Worm (Caenorhabditis elegans) whole organism, young adult: Measurements from ENCODE around the gene Y66C5A.1.

Experiments used
- B0035.1 ChIP-seq: sonication (generic microtip); optimal IDR thresholded peaks from 2 replicates; lab custom pipeline; 2016; ENCODE audit warnings: missing genetic modification characterization, mild to moderate bottlenecking, missing compliant biosample characterization, missing genotype, missing genetic modification reagents
- C17E4.6 ChIP-seq: fragments of 200-800 bp; sonication (Bioruptor generic); IDR thresholded peaks from 2 replicates; pipeline ENCODE4 v1.3.6; 2022; ENCODE audit warnings: missing genetic modification reagents, missing genetic modification characterization, missing compliant biosample characterization
- F22D6.2 ChIP-seq: sonication (generic microtip); optimal IDR thresholded peaks from 2 replicates; lab custom pipeline; 2016; ENCODE audit warnings: mild to moderate bottlenecking, missing genetic modification characterization, missing compliant biosample characterization
- F33H1.4 ChIP-seq: fragments of 200-800 bp; sonication (Bioruptor generic); IDR thresholded peaks from 2 replicates; pipeline ENCODE4 v1.3.6; 2022; ENCODE audit warnings: missing genetic modification reagents, missing genetic modification characterization, missing compliant biosample characterization
- F37B4.10 ChIP-seq: fragments of 200-800 bp; sonication (Bioruptor generic); IDR thresholded peaks from 2 replicates; pipeline ENCODE4 v1.3.6; 2022; ENCODE audit warnings: missing genetic modification characterization, missing compliant biosample characterization
- F55B11.4 ChIP-seq: sonication (generic microtip); optimal IDR thresholded peaks from 2 replicates; lab custom pipeline; 2016; ENCODE audit warnings: missing compliant biosample characterization, missing genetic modification characterization, borderline replicate concordance; ENCODE audit not compliant: insufficient read depth
- T26A5.8 ChIP-seq: sonication (generic microtip); optimal IDR thresholded peaks from 2 replicates; lab custom pipeline; 2016; ENCODE audit warnings: missing genetic modification characterization, missing compliant biosample characterization
- Y53F4B.3 ChIP-seq: fragments of 200-800 bp; sonication (Bioruptor generic); IDR thresholded peaks from 2 replicates; pipeline ENCODE4 v1.3.6; 2022; ENCODE audit warnings: missing genetic modification reagents, missing genetic modification characterization, missing compliant biosample characterization
- Y56A3A.18 ChIP-seq: fragments of 200-800 bp; sonication (Bioruptor generic); IDR thresholded peaks from 2 replicates; pipeline ENCODE4 v1.3.6; 2022; ENCODE audit warnings: missing genetic modification reagents, missing genetic modification characterization, missing compliant biosample characterization
- Y67H2A.10 ChIP-seq: fragments of 200-800 bp; sonication (Bioruptor generic); conservative IDR thresholded peaks from 2 replicates; pipeline ENCODE4 v1.3.6; 2022; ENCODE audit warnings: missing genetic modification reagents, missing genetic modification characterization, missing compliant biosample characterization
- Y79H2A.3 ChIP-seq: fragments of 200-800 bp; sonication (Bioruptor generic); conservative IDR thresholded peaks from 2 replicates; pipeline ENCODE4 v1.3.6; 2022; ENCODE audit warnings: missing genetic modification reagents, missing genetic modification characterization, missing compliant biosample characterization
- ZK185.1 ChIP-seq: sonication (generic microtip); optimal IDR thresholded peaks from 2 replicates; lab custom pipeline; 2016; ENCODE audit warnings: mild to moderate bottlenecking, missing genetic modification characterization, missing compliant biosample characterization; ENCODE audit not compliant: poor library complexity, severe bottlenecking
- akir-1 ChIP-seq: fragments of 200-800 bp; sonication (Bioruptor generic); optimal IDR thresholded peaks from 2 replicates; lab custom pipeline; 2018; ENCODE audit warnings: mild to moderate bottlenecking, missing genetic modification characterization, moderate library complexity, missing compliant biosample characterization
- ceh-91 ChIP-seq: fragments of 200-800 bp; sonication (Bioruptor generic); IDR thresholded peaks from 2 replicates; pipeline ENCODE4 v1.3.6; 2022; ENCODE audit warnings: missing genetic modification reagents, missing genetic modification characterization, missing compliant biosample characterization
- die-1 ChIP-seq: sonication (generic microtip); optimal IDR thresholded peaks from 2 replicates; lab custom pipeline; 2016; ENCODE audit warnings: missing genotype, mild to moderate bottlenecking, missing genetic modification characterization, missing compliant biosample characterization
- efl-1 ChIP-seq: fragments of 150-350 bp; optimal IDR thresholded peaks from 2 replicates; lab custom pipeline; 2014; ENCODE audit warnings: missing biosample characterization, missing genetic modification reagents, missing genetic modification characterization
- egl-18 ChIP-seq: fragments of 200-800 bp; sonication (Bioruptor generic); IDR thresholded peaks from 2 replicates; pipeline ENCODE4 v1.3.6; 2022; ENCODE audit warnings: missing genetic modification reagents, missing genetic modification characterization, missing compliant biosample characterization
- fkh-3 ChIP-seq: sonication (generic microtip); optimal IDR thresholded peaks from 2 replicates; lab custom pipeline; 2016; ENCODE audit warnings: mild to moderate bottlenecking, missing genetic modification characterization, missing compliant biosample characterization
- hlh-12 ChIP-seq: sonication (generic microtip); optimal IDR thresholded peaks from 2 replicates; lab custom pipeline; 2016; ENCODE audit warnings: missing genetic modification characterization, missing compliant biosample characterization
- hmg-1.2 ChIP-seq: fragments of 200-800 bp; sonication (Bioruptor generic); IDR thresholded peaks from 2 replicates; pipeline ENCODE4 v1.3.6; 2022; ENCODE audit warnings: missing genetic modification reagents, missing genetic modification characterization, missing compliant biosample characterization
- hmg-20 ChIP-seq: fragments of 200-800 bp; sonication (Bioruptor generic); IDR thresholded peaks from 2 replicates; pipeline ENCODE4 v1.3.6; 2022; ENCODE audit warnings: missing genetic modification reagents, missing genetic modification characterization, missing compliant biosample characterization
- let-526 ChIP-seq: fragments of 200-800 bp; sonication (Bioruptor generic); IDR thresholded peaks from 2 replicates; pipeline ENCODE4 v1.3.6; 2022; ENCODE audit warnings: missing genetic modification reagents, missing genetic modification characterization, missing compliant biosample characterization
- let-607 ChIP-seq, 2 experiments: fragments of 200-800 bp in 1 of 2; sonication (Bioruptor generic) in 1 of 2; sonication (generic microtip) in 1 of 2; optimal IDR thresholded peaks; 2 replicates each; lab custom pipeline; 2016 to 2018; ENCODE audit warnings: mild to moderate bottlenecking in 2 of 2, missing compliant biosample characterization in 2 of 2, missing genetic modification characterization in 2 of 2, moderate library complexity in 2 of 2, missing genotype in 1 of 2
- lin-26 ChIP-seq: fragments of 200-800 bp; sonication (Bioruptor generic); IDR thresholded peaks from 2 replicates; pipeline ENCODE4 v1.3.6; 2022; ENCODE audit warnings: missing genetic modification reagents, missing genetic modification characterization, missing compliant biosample characterization
- lsy-27 ChIP-seq: sonication (generic microtip); optimal IDR thresholded peaks from 2 replicates; lab custom pipeline; 2017; ENCODE audit warnings: missing genetic modification characterization, mild to moderate bottlenecking, missing compliant biosample characterization, antibody characterized with exemption, missing genotype, borderline replicate concordance; ENCODE audit not compliant: insufficient read depth
- madf-10 ChIP-seq: sonication (generic microtip); optimal IDR thresholded peaks from 2 replicates; lab custom pipeline; 2016; ENCODE audit warnings: mild to moderate bottlenecking, missing genetic modification characterization, missing compliant biosample characterization
- madf-8 ChIP-seq: fragments of 200-800 bp; sonication (Bioruptor generic); conservative IDR thresholded peaks from 2 replicates; pipeline ENCODE4 v1.3.6; 2022; ENCODE audit warnings: missing genetic modification reagents, missing genetic modification characterization, missing compliant biosample characterization
- mcd-1 ChIP-seq: fragments of 200-800 bp; sonication (Bioruptor generic); IDR thresholded peaks from 2 replicates; pipeline ENCODE4 v1.3.6; 2022; ENCODE audit warnings: missing genetic modification reagents, missing genetic modification characterization, missing compliant biosample characterization
- mel-28 ChIP-seq: sonication (generic microtip); optimal IDR thresholded peaks from 2 replicates; lab custom pipeline; 2016; ENCODE audit warnings: borderline replicate concordance, mild to moderate bottlenecking, missing genetic modification characterization, missing compliant biosample characterization
- nfyb-1 ChIP-seq: fragments of 200-800 bp; sonication (Bioruptor generic); IDR thresholded peaks from 2 replicates; pipeline ENCODE4 v1.3.6; 2022; ENCODE audit warnings: missing genetic modification reagents, missing genetic modification characterization, missing compliant biosample characterization
- nhr-179 ChIP-seq: sonication (generic microtip); optimal IDR thresholded peaks from 2 replicates; lab custom pipeline; 2016; ENCODE audit warnings: mild to moderate bottlenecking, missing genetic modification characterization, missing compliant biosample characterization
- nhr-27 ChIP-seq: fragments of 200-800 bp; sonication (Bioruptor generic); optimal IDR thresholded peaks from 2 replicates; lab custom pipeline; 2018; ENCODE audit warnings: mild to moderate bottlenecking, missing genetic modification characterization, moderate library complexity, missing compliant biosample characterization
- rcor-1 ChIP-seq: fragments of 200-800 bp; sonication (Bioruptor generic); IDR thresholded peaks from 2 replicates; pipeline ENCODE4 v1.3.6; 2022; ENCODE audit warnings: missing genetic modification reagents, missing genetic modification characterization, missing compliant biosample characterization
- rpc-1 ChIP-seq, 2 experiments: fragments of 150-350 bp in 1 of 2; sonication (generic microtip) in 1 of 2; optimal IDR thresholded peaks; 2 replicates each; lab custom pipeline; 2014 to 2018; ENCODE audit warnings: missing biosample characterization in 1 of 2, missing genetic modification characterization in 1 of 2, missing genetic modification reagents in 1 of 2, missing genotype in 1 of 2
- sdz-38 ChIP-seq: sonication (generic microtip); optimal IDR thresholded peaks from 2 replicates; lab custom pipeline; 2016; ENCODE audit warnings: missing genotype, missing genetic modification characterization, missing compliant biosample characterization
- snpc-3.4 ChIP-seq: sonication (generic microtip); optimal IDR thresholded peaks from 2 replicates; lab custom pipeline; 2017; ENCODE audit warnings: missing genetic modification characterization, mild to moderate bottlenecking, missing compliant biosample characterization, antibody characterized with exemption, moderate library complexity, missing genotype, missing genetic modification reagents
- snpc-4 ChIP-seq, 5 experiments: fragments of 150-350 bp in 1 of 5; sonication (generic microtip) in 4 of 5; optimal IDR thresholded peaks; 2 replicates each; lab custom pipeline; 2014 to 2018; ENCODE audit warnings: missing genetic modification characterization in 5 of 5, missing biosample characterization in 3 of 5, antibody characterized with exemption in 2 of 5, mild to moderate bottlenecking in 2 of 5, missing compliant biosample characterization in 2 of 5, missing genotype in 2 of 5, moderate library complexity in 2 of 5, missing genetic modification reagents in 1 of 5
- somi-1 ChIP-seq: fragments of 200-800 bp; sonication (Bioruptor generic); optimal IDR thresholded peaks from 2 replicates; lab custom pipeline; 2018; ENCODE audit warnings: mild to moderate bottlenecking, missing genetic modification characterization, missing compliant biosample characterization
- tbp1 ChIP-seq: fragments of 200-800 bp; sonication (Bioruptor generic); optimal IDR thresholded peaks from 2 replicates; lab custom pipeline; 2018; ENCODE audit warnings: mild to moderate bottlenecking, missing genetic modification characterization, missing compliant biosample characterization
- unc-130 ChIP-seq: sonication (generic microtip); optimal IDR thresholded peaks from 2 replicates; lab custom pipeline; 2016; ENCODE audit warnings: missing genetic modification reagents, missing genetic modification characterization, missing compliant biosample characterization
- unc-62 ChIP-seq: fragments of 150-350 bp; optimal IDR thresholded peaks from 2 replicates; lab custom pipeline; 2014; ENCODE audit warnings: missing biosample characterization, missing genetic modification reagents, missing genetic modification characterization
- zim-3 ChIP-seq: sonication (generic microtip); optimal IDR thresholded peaks from 2 replicates; lab custom pipeline; 2017; ENCODE audit warnings: mild to moderate bottlenecking, missing genetic modification characterization, moderate library complexity, missing compliant biosample characterization
- ztf-18 ChIP-seq: sonication (generic microtip); optimal IDR thresholded peaks from 2 replicates; lab custom pipeline; 2016; ENCODE audit warnings: missing genotype, mild to moderate bottlenecking, missing genetic modification characterization, missing compliant biosample characterization
- ztf-22 ChIP-seq: fragments of 200-800 bp; sonication (Bioruptor generic); optimal IDR thresholded peaks from 2 replicates; lab custom pipeline; 2018; ENCODE audit warnings: mild to moderate bottlenecking, missing genetic modification characterization, moderate library complexity, missing compliant biosample characterization
- ztf-28 ChIP-seq: fragments of 200-800 bp; sonication (Bioruptor generic); IDR thresholded peaks from 2 replicates; pipeline ENCODE4 v1.3.6; 2022; ENCODE audit warnings: missing genetic modification reagents, missing genetic modification characterization, missing compliant biosample characterization

The Y66C5A.1 gene

DNA sequence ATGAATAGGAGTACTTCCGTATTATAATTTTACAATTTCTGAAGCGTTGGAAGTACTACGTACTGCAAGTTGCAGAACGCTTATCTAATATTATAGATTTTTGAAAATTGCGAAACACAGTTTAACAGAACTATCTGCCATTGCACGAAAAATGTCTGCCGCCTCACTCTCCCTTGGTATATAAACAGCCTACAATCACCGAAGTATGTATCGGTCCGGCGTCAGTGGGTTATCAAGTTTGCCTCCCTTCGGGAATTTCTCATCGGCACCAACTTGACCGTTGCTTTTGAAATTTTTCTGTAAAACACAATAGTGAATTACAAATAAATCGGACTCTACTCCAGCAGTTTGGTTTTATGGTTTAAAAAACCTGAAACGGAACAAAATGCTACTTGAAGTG, 22.0 kb upstream of the Y66C5A.1 start (continued):
- no peak for TF ChIP-seq ztf-18
- TF ChIP-seq Y79H2A.3 (GFP tag; lab: Robert Waterston, UW): no peak
- no peak for TF ChIP-seq zim-3
- TF ChIP-seq efl-1 (GFP tag; lab: Kevin White, UChicago): no peak
- no peak for TF ChIP-seq unc-62 (GFP tag; lab: Kevin White, UChicago)
- peak; percentile 61; the same call in 1 of the 2 replicates for TF ChIP-seq nfyb-1 (GFP tag; lab: Robert Waterston, UW)
- TF ChIP-seq let-526 (GFP tag; lab: Robert Waterston, UW): no peak
- TF ChIP-seq tbp1 (GFP tag; lab: Kevin White, UChicago): peak; percentile 53
- TF ChIP-seq Y53F4B.3 (GFP tag; lab: Robert Waterston, UW): no peak
- no peak for TF ChIP-seq hlh-12 (tag; lab: Kevin White, UChicago)
- TF ChIP-seq ztf-28: no peak
- no peak for TF ChIP-seq sdz-38 (tag; lab: Kevin White, UChicago)
- TF ChIP-seq T26A5.8 (tag; lab: Kevin White, UChicago): no peak
- no peak for TF ChIP-seq mel-28 (tag; lab: Kevin White, UChicago)
- no peak for TF ChIP-seq B0035.1
- peak; percentile 56; the same call in 1 of the 2 replicates for TF ChIP-seq Y56A3A.18
- TF ChIP-seq hmg-1.2 (GFP tag; lab: Robert Waterston, UW): peak; percentile 22; the same call in 1 of the 2 replicates
- no peak for TF ChIP-seq unc-130
- TF ChIP-seq akir-1 (GFP tag; lab: Kevin White, UChicago): no peak
- no peak for TF ChIP-seq somi-1
- peak; percentile 15; the same call in 1 of the 2 replicates for TF ChIP-seq mcd-1
- TF ChIP-seq lin-26 (GFP tag; lab: Robert Waterston, UW): peak; percentile 45; the same call in 1 of the 2 replicates
- peak in 1 of 2 experiments; percentile 35 for TF ChIP-seq let-607 (tag; optimal IDR thresholded peaks at IDR 0.05; lab: Kevin White, UChicago)
- TF ChIP-seq nhr-179 (tag; lab: Kevin White, UChicago): peak; percentile 25
- no peak for TF ChIP-seq F37B4.10 (GFP tag; lab: Robert Waterston, UW)
- TF ChIP-seq lsy-27 (tag; lab: Kevin White, UChicago): no peak
- TF ChIP-seq ZK185.1 (tag; lab: Kevin White, UChicago): peak; percentile 38
- peak; percentile 49 for TF ChIP-seq rpc-1 (optimal IDR thresholded peaks at IDR 0.05; lab: Kevin White, UChicago)
- peak; percentile 33 for TF ChIP-seq rpc-1 (tag; optimal IDR thresholded peaks at IDR 0.05; lab: Kevin White, UChicago)
- TF ChIP-seq, all 124 proteins: peak for 18

DNA sequence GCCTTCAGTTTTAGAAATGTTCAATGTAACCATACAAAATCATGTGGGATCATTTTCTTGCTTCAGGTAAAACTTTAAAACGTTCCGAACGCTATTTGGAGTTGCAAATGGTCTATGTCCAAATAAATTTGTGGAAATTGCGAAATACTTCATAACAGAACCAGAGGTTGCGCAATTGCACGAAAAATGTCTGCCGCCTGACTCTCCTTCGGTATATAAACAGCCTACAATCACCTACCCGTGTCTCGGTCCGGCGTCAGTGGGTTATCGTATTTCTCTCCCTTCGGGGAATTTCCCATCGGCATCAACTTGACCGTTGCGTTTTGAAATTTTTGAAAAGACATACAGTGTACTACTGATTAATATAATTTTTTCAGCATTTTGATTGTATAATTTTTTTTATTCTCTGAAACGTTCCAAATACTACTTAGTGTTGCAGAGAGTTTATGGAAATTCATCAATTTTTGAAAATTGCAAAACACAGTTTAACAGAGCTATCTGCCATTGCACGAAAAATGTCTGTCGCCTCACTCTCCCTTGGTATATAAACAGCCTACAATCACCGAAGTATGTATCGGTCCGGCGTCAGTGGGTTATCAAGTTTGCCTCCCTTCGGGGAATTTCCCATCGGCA, 21.4 kb upstream of the Y66C5A.1 start:
- TF ChIP-seq ztf-22 (GFP tag; lab: Kevin White, UChicago): no peak
- peak; percentile 59 for TF ChIP-seq F22D6.2 (tag; lab: Kevin White, UChicago)
- no peak for TF ChIP-seq Y67H2A.10 (GFP tag; lab: Robert Waterston, UW)
- peak; percentile 60; the same call in 1 of the 2 replicates for TF ChIP-seq Y56A3A.18
- TF ChIP-seq nhr-179 (tag; lab: Kevin White, UChicago): no peak
- TF ChIP-seq rcor-1 (GFP tag; lab: Robert Waterston, UW): 0 out of 2 replicates have a peak, but pooled peaks have one; percentile 15
- no peak for TF ChIP-seq die-1 (tag; lab: Kevin White, UChicago)
- no peak for TF ChIP-seq F33H1.4 (GFP tag; lab: Robert Waterston, UW)
- 0 out of 2 replicates have a peak, but pooled peaks have one; percentile 17 for TF ChIP-seq hmg-20 (GFP tag; lab: Robert Waterston, UW)
- peak; percentile 94 for TF ChIP-seq ZK185.1 (tag; lab: Kevin White, UChicago)
- no peak for TF ChIP-seq egl-18
- no peak for TF ChIP-seq madf-10 (tag; lab: Kevin White, UChicago)
- no peak for TF ChIP-seq fkh-3
- peak; percentile 39 for TF ChIP-seq nhr-27 (tag; lab: Kevin White, UChicago)
- TF ChIP-seq somi-1: no peak
- TF ChIP-seq ceh-91: no peak
- TF ChIP-seq C17E4.6 (GFP tag; lab: Robert Waterston, UW): no peak
- no peak for TF ChIP-seq F55B11.4 (tag; lab: Kevin White, UChicago)
- TF ChIP-seq snpc-3.4: peak; percentile 4
- TF ChIP-seq snpc-4 (GFP tag; optimal IDR thresholded peaks at IDR 0.05; lab: Kevin White, UChicago): peak; percentile 89
- peak; percentile 97 to 100 (median 99) for TF ChIP-seq snpc-4 (tag; optimal IDR thresholded peaks at IDR 0.05; lab: Kevin White, UChicago)
- TF ChIP-seq mel-28 (tag; lab: Kevin White, UChicago): no peak
- TF ChIP-seq madf-8 (GFP tag; lab: Robert Waterston, UW): no peak
